Worm (Caenorhabditis elegans) whole organism, mixed stage, embryonic: Measurements from ENCODE around the gene F20A1.8.

Experiments
- drap-1 ChIP-seq: fragments of 200-800 bp; sonication (Bioruptor generic); optimal IDR thresholded peaks from 3 replicates; lab custom pipeline; 2018; ENCODE audit warnings: mild to moderate bottlenecking, missing genetic modification characterization, missing compliant biosample characterization
- flh-1 ChIP-seq: fragments of 200-800 bp; sonication (Bioruptor generic); optimal IDR thresholded peaks from 2 replicates; lab custom pipeline; 2018; ENCODE audit warnings: mild to moderate bottlenecking, missing genetic modification characterization, moderate library complexity, missing compliant biosample characterization
- snpc-4 ChIP-seq: fragments of 150-350 bp; optimal IDR thresholded peaks from 2 replicates; lab custom pipeline; 2014; ENCODE audit warnings: missing biosample characterization, missing genetic modification characterization

DNA sequence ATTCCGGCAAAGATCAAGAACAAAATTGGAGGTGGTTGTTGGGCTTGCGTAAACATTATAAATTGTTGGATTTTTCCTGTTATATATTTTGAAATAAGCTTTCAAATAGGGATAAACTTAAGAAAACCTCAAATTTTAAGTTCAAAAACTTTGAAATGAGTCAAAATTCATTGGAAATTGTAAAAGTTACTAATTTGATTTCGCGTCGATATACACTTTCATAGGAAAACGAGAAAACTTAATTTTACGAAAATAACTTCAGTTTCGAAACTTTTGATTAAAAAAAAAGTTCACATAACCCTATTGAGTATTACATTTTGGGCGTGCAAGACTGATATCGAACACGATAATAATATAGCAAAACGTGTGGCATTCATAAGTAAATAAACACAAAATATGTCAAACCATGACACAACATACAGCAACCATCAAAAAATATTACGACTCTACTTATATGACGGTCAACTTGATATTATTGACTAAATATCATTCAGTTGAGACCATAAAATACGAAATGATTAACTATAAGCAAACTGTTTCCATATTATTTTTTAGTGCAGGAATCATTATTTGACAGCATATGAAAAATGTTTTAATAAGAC lies 48.8 kb upstream of the F20A1.8 start:
- TF ChIP-seq drap-1 (GFP tag; lab: Kevin White, UChicago), result no peak
- TF ChIP-seq snpc-4 (tag; lab: Kevin White, UChicago), result no peak
- no peak for TF ChIP-seq flh-1 (GFP tag; lab: Kevin White, UChicago)
